Worm (Caenorhabditis elegans): ENCODE measurements around the gene ugt-34.

Gene ugt-34

ce11 chrV:10681117-10681959 is 24.6 kb upstream of the ugt-34 start (continued):
- TF ChIP-seq F49E8.2 (tag; optimal IDR thresholded peaks at IDR 0.05; ENCODE audit: insufficient read depth) (no peak), bed-2 (GFP tag; IDR thresholded peaks at IDR 0.05) (no peak), nhr-179 (tag; optimal IDR thresholded peaks at IDR 0.05) (no peak), egl-18 (GFP tag; IDR thresholded peaks at IDR 0.05) (no peak), mel-28 (tag; optimal IDR thresholded peaks at IDR 0.05; ENCODE audit: borderline replicate concordance) (no peak), tbx-9 (tag; optimal IDR thresholded peaks at IDR 0.05; ENCODE audit: borderline replicate concordance) (no peak), snpc-1.3 (tag; optimal IDR thresholded peaks at IDR 0.05; ENCODE audit: insufficient read depth) (no peak), rpc-1 (optimal IDR thresholded peaks at IDR 0.05) (no peak), rpc-1 (tag; optimal IDR thresholded peaks at IDR 0.05) (no peak), lir-1 (GFP tag; conservative IDR thresholded peaks at IDR 0.05) (no peak), attf-5 (GFP tag; optimal IDR thresholded peaks at IDR 0.05) (peak; percentile 31), ccch-3 (GFP tag; optimal IDR thresholded peaks at IDR 0.05) (no peak), lin-26 (GFP tag; IDR thresholded peaks at IDR 0.05) (no peak), efl-1 (GFP tag; optimal IDR thresholded peaks at IDR 0.05) (no peak), ZK185.1 (tag; optimal IDR thresholded peaks at IDR 0.05; ENCODE audit: poor library complexity, severe bottlenecking) (no peak), pbrm-1 (GFP tag; IDR thresholded peaks at IDR 0.05) (no peak), F10E7.11 (tag; optimal IDR thresholded peaks at IDR 0.05) (no peak), dox-1 (GFP tag; IDR thresholded peaks at IDR 0.05) (peak; percentile 53), hsf-1 (GFP tag; IDR thresholded peaks at IDR 0.05) (no peak), hlh-26 (GFP tag; conservative IDR thresholded peaks at IDR 0.05) (no peak), aptf-2 (GFP tag; conservative IDR thresholded peaks at IDR 0.05) (no peak), D2030.7 (GFP tag; IDR thresholded peaks at IDR 0.05) (no peak), madf-10 (tag; optimal IDR thresholded peaks at IDR 0.05) (no peak), ceh-91 (GFP tag; IDR thresholded peaks at IDR 0.05) (no peak), unc-62 (GFP tag; optimal IDR thresholded peaks at IDR 0.05) (no peak), ztf-22 (GFP tag; optimal IDR thresholded peaks at IDR 0.05) (peak; percentile 42), ceh-100 (GFP tag; IDR thresholded peaks at IDR 0.05) (no peak), T26A5.8 (tag; optimal IDR thresholded peaks at IDR 0.05) (no peak), egrh-3 (GFP tag; IDR thresholded peaks at IDR 0.05) (no peak)

DNA sequence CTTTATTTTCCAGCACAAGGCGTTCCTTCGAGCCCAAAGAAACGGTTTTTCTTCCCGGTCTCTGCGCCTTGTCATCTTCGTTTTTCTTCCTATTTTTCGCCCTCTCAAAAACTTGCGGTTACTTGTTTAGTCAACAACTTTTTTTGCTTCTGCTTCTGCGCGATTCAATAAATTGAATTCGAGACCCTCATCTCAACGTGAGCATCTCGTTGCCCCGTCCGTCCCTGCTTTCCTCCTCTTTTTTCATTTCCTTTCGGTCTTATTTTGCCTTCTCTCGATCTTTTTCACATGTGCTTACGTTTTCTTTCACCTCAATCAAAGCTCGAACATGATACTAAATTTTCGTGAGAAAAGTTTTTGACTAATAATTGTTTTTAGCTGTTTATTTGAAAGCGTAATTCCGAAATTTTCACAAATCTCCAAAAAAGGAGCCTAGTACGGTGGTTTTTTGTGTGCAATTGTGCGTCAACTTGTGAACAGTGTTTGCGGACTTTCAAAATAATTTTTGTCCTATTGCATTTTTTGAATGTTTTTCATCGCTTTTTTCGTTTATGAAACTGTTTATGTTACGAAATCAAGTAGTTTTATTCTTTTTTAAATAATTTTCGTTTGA is 23.3 kb upstream of the ugt-34 start:
- TF ChIP-seq lsl-1 (GFP tag; optimal IDR thresholded peaks at IDR 0.05) (peak; percentile 51), cebp-2 (GFP tag; IDR thresholded peaks at IDR 0.05) (no peak), snpc-3.4 (tag; optimal IDR thresholded peaks at IDR 0.05) (no peak), cebp-1 (GFP tag; IDR thresholded peaks at IDR 0.05) (no peak), cebp-1 (tag; optimal IDR thresholded peaks at IDR 0.05) (peak; percentile 11)

DNA sequence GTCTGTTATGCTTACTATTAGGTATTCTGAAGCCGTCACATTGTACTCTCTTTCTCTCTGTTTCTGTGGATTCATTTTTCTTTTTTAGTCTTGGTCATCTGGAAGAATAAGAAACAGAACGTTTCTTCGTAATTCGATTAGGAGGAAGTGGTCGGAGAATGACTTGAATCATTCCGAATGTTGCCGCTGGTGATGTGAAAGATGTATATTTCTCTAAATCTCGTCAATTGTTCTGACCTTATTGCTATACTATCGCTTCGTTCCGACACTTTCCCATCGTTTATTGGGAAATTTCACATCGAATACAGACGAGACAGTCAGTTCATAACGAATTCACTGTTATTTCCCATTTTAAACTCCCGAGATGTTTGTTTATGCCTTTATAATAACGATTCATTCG is 22.3 kb upstream of the ugt-34 start:
- TF ChIP-seq F57A8.1 (GFP tag; optimal IDR thresholded peaks at IDR 0.05), result no peak
- TF ChIP-seq nhr-179 (tag; optimal IDR thresholded peaks at IDR 0.05), result no peak
- TF ChIP-seq lin-35 (GFP tag; optimal IDR thresholded peaks at IDR 0.05), result no peak
